Fruit fly (Drosophila melanogaster) whole organism, embryonic: Measurements from ENCODE around the gene CG14400.
A peak's percentile ranks its signal among the peaks of the same experiment; 100 is the strongest.

Experiments used
- Aef1 ChIP-seq: fragments of 200-800 bp; sonication (Bioruptor generic); IDR thresholded peaks from 3 replicates; pipeline ENCODE4 v1.3.6; 2022; ENCODE audit warnings: missing biosample characterization, missing genetic modification characterization
- Atf-2 ChIP-seq: fragments of 200-800 bp; sonication (Bioruptor generic); optimal IDR thresholded peaks from 2 replicates; lab custom pipeline; 2016; ENCODE audit warnings: missing biosample characterization, missing genetic modification characterization
- BtbVII ChIP-seq: fragments of 200-800 bp; sonication (Bioruptor generic); optimal IDR thresholded peaks from 3 replicates; lab custom pipeline; 2017; ENCODE audit warnings: missing biosample characterization, mild to moderate bottlenecking, missing genetic modification characterization
- Bteb2 ChIP-seq: fragments of 200-800 bp; sonication (Bioruptor generic); optimal IDR thresholded peaks from 2 replicates; lab custom pipeline; 2016; ENCODE audit warnings: missing biosample characterization, missing genetic modification characterization
- CG1024 ChIP-seq: fragments of 200-800 bp; sonication (Bioruptor generic); IDR thresholded peaks from 2 replicates; pipeline ENCODE4 v1.3.6; 2022; ENCODE audit warnings: missing biosample characterization, missing genetic modification characterization
- CG12659 ChIP-seq: fragments of 200-800 bp; sonication (Bioruptor generic); optimal IDR thresholded peaks from 3 replicates; lab custom pipeline; 2017; ENCODE audit warnings: mild to moderate bottlenecking, missing biosample characterization, missing genetic modification reagents, missing genetic modification characterization
- CG14667 ChIP-seq: fragments of 200-800 bp; sonication (Bioruptor generic); IDR thresholded peaks from 2 replicates; pipeline ENCODE4 v1.3.6; 2022; ENCODE audit warnings: missing biosample characterization, missing genetic modification characterization
- CG15601 ChIP-seq: fragments of 200-800 bp; sonication (Bioruptor generic); optimal IDR thresholded peaks from 3 replicates; lab custom pipeline; 2019; ENCODE audit warnings: missing biosample characterization, mild to moderate bottlenecking, missing genetic modification characterization, moderate library complexity
- CG16813 ChIP-seq: fragments of 200-800 bp; sonication (Bioruptor generic); IDR thresholded peaks from 3 replicates; pipeline ENCODE4 v1.3.6; 2022; ENCODE audit warnings: missing biosample characterization, missing genetic modification characterization; ENCODE audit not compliant: partially characterized antibody
- CG1792 ChIP-seq: fragments of 200-800 bp; sonication (Bioruptor generic); optimal IDR thresholded peaks from 2 replicates; lab custom pipeline; 2016; ENCODE audit warnings: missing biosample characterization, missing genetic modification characterization
- CG30403 ChIP-seq: fragments of 200-800 bp; sonication (Bioruptor generic); optimal IDR thresholded peaks from 3 replicates; lab custom pipeline; 2016; ENCODE audit warnings: missing biosample characterization, missing genetic modification characterization
- CG31441 ChIP-seq: fragments of 200-800 bp; sonication (Bioruptor generic); IDR thresholded peaks from 2 replicates; pipeline ENCODE4 v1.3.6; 2022; ENCODE audit warnings: missing biosample characterization, missing genetic modification characterization
- CG32772 ChIP-seq: fragments of 200-800 bp; sonication (Bioruptor generic); IDR thresholded peaks from 2 replicates; pipeline ENCODE4 v1.3.6; 2022; ENCODE audit warnings: missing biosample characterization, missing genetic modification characterization
- CG33213 ChIP-seq: fragments of 200-800 bp; sonication (Bioruptor generic); optimal IDR thresholded peaks from 3 replicates; lab custom pipeline; 2016; ENCODE audit warnings: missing biosample characterization, missing genetic modification characterization
- CG3726 ChIP-seq: fragments of 200-800 bp; sonication (Bioruptor generic); IDR thresholded peaks from 3 replicates; pipeline ENCODE4, ENCODE4 v1.3.6; 2022; ENCODE audit warnings: missing biosample characterization, missing genetic modification characterization
- CG3847 ChIP-seq: fragments of 200-800 bp; sonication (Bioruptor generic); IDR thresholded peaks from 2 replicates; pipeline ENCODE4 v1.3.6; 2022; ENCODE audit warnings: missing biosample characterization, missing genetic modification characterization
- CG43689 ChIP-seq: fragments of 200-800 bp; sonication (Bioruptor generic); IDR thresholded peaks from 2 replicates; pipeline ENCODE4 v1.3.6; 2022; ENCODE audit warnings: missing biosample characterization, missing genetic modification characterization
- CG6272 ChIP-seq: fragments of 200-800 bp; sonication (Bioruptor generic); IDR thresholded peaks from 2 replicates; pipeline ENCODE4 v1.3.6; 2022; ENCODE audit warnings: missing biosample characterization, missing genetic modification characterization
- CG7745 ChIP-seq: fragments of 200-800 bp; sonication (Bioruptor generic); optimal IDR thresholded peaks from 2 replicates; lab custom pipeline; 2018; ENCODE audit warnings: missing biosample characterization, mild to moderate bottlenecking, missing genetic modification characterization, moderate library complexity
- CG7928 ChIP-seq: fragments of 200-800 bp; sonication (Bioruptor generic); optimal IDR thresholded peaks from 2 replicates; lab custom pipeline; 2017; ENCODE audit warnings: missing biosample characterization, mild to moderate bottlenecking, missing genetic modification characterization
- CG8281 ChIP-seq: fragments of 200-800 bp; sonication (Bioruptor generic); optimal IDR thresholded peaks from 2 replicates; lab custom pipeline; 2018; ENCODE audit warnings: missing biosample characterization, mild to moderate bottlenecking, missing genetic modification characterization, moderate library complexity
- CG9609 ChIP-seq: fragments of 200-800 bp; sonication (Bioruptor generic); optimal IDR thresholded peaks from 3 replicates; lab custom pipeline; 2016; ENCODE audit warnings: missing biosample characterization, missing genetic modification characterization
- Ets65A ChIP-seq: fragments of 200-800 bp; sonication (Bioruptor generic); peaks from one replicate; lab custom pipeline; 2016; ENCODE audit warnings: missing biosample characterization, missing genetic modification characterization
- Fer2 ChIP-seq: fragments of 200-800 bp; sonication (Bioruptor generic); optimal IDR thresholded peaks from 2 replicates; lab custom pipeline; 2018; ENCODE audit warnings: missing biosample characterization, mild to moderate bottlenecking, missing genetic modification characterization, moderate library complexity
- HmgZ ChIP-seq: fragments of 200-800 bp; sonication (Bioruptor generic); optimal IDR thresholded peaks from 2 replicates; lab custom pipeline; 2018; ENCODE audit warnings: missing biosample characterization, mild to moderate bottlenecking, missing genetic modification characterization
- Jarid2 ChIP-seq: fragments of 200-800 bp; sonication (Bioruptor generic); optimal IDR thresholded peaks from 3 replicates; lab custom pipeline; 2017; ENCODE audit warnings: mild to moderate bottlenecking, missing biosample characterization, missing genetic modification reagents, missing genetic modification characterization
- Kr ChIP-seq: fragments of 200-800 bp; sonication (Bioruptor generic); optimal IDR thresholded peaks from 2 replicates; lab custom pipeline; 2017; ENCODE audit warnings: missing biosample characterization, mild to moderate bottlenecking, missing genetic modification characterization
- Lhr ChIP-seq: fragments of 200-800 bp; sonication (Bioruptor generic); optimal IDR thresholded peaks from 3 replicates; lab custom pipeline; 2017; ENCODE audit warnings: mild to moderate bottlenecking, missing biosample characterization, missing genetic modification reagents, missing genetic modification characterization
- Lim3 ChIP-seq: fragments of 200-800 bp; sonication (Bioruptor generic); IDR thresholded peaks from 2 replicates; pipeline ENCODE4 v1.3.6; 2022; ENCODE audit warnings: missing biosample characterization, missing genetic modification characterization
- Myb ChIP-seq: fragments of 200-800 bp; sonication (Bioruptor generic); optimal IDR thresholded peaks from 2 replicates; lab custom pipeline; 2016; ENCODE audit warnings: missing biosample characterization, missing genetic modification characterization
- NC2α ChIP-seq: fragments of 200-800 bp; sonication (Bioruptor generic); optimal IDR thresholded peaks from 2 replicates; lab custom pipeline; 2016; ENCODE audit warnings: missing biosample characterization, missing genetic modification characterization
- Nf-YA ChIP-seq: fragments of 200-800 bp; sonication (Bioruptor generic); IDR thresholded peaks from 2 replicates; pipeline ENCODE4 v1.3.6; 2022; ENCODE audit warnings: missing biosample characterization, missing genetic modification characterization
- Oaz ChIP-seq: fragments of 200-800 bp; sonication (Bioruptor generic); IDR thresholded peaks from 2 replicates; pipeline ENCODE4 v1.3.6; 2022; ENCODE audit warnings: missing biosample characterization, missing genetic modification characterization
- Six4 ChIP-seq: fragments of 200-800 bp; sonication (Bioruptor generic); optimal IDR thresholded peaks from 2 replicates; lab custom pipeline; 2016; ENCODE audit warnings: missing biosample characterization, missing genetic modification characterization
- ab ChIP-seq: fragments of 200-800 bp; sonication (Bioruptor generic); optimal IDR thresholded peaks from 2 replicates; lab custom pipeline; 2016; ENCODE audit warnings: missing biosample characterization, missing genetic modification characterization
- ac ChIP-seq: fragments of 200-800 bp; sonication (Bioruptor generic); optimal IDR thresholded peaks from 3 replicates; lab custom pipeline; 2017; ENCODE audit warnings: missing biosample characterization, mild to moderate bottlenecking, missing genetic modification characterization
- bowl ChIP-seq: fragments of 200-800 bp; sonication (Bioruptor generic); IDR thresholded peaks from 2 replicates; pipeline ENCODE4 v1.3.6; 2022; ENCODE audit warnings: missing biosample characterization, missing genetic modification characterization
- emc ChIP-seq: fragments of 200-800 bp; sonication (Bioruptor generic); optimal IDR thresholded peaks from 2 replicates; lab custom pipeline; 2016; ENCODE audit warnings: missing biosample characterization, missing genetic modification characterization
- gem ChIP-seq: fragments of 200-800 bp; sonication (Bioruptor generic); optimal IDR thresholded peaks from 2 replicates; lab custom pipeline; 2019; ENCODE audit warnings: missing biosample characterization, mild to moderate bottlenecking, missing genetic modification characterization, moderate library complexity
- grau ChIP-seq: fragments of 200-800 bp; optimal IDR thresholded peaks from 3 replicates; lab custom pipeline; 2019; ENCODE audit warnings: missing biosample characterization, mild to moderate bottlenecking, missing genetic modification characterization, moderate library complexity
- hkb ChIP-seq, 2 experiments: fragments of 200-800 bp in 1 of 2; fragments of >200 bp in 1 of 2; sonication (Bioruptor generic) in 1 of 2; IDR thresholded peaks in 1 of 2; optimal IDR thresholded peaks in 1 of 2; 2 replicates each; pipeline versions ENCODE4 v1.3.6 to Lab custom; 2017 to 2022; ENCODE audit warnings: missing biosample characterization in 1 of 2, missing genetic modification characterization in 1 of 2
- klu ChIP-seq: fragments of 200-800 bp; sonication (Bioruptor generic); IDR thresholded peaks from 2 replicates; pipeline ENCODE4 v1.3.6; 2022; ENCODE audit warnings: missing biosample characterization, missing genetic modification characterization
- kni ChIP-seq: fragments of 200-800 bp; sonication (Bioruptor generic); optimal IDR thresholded peaks from 3 replicates; lab custom pipeline; 2017; ENCODE audit warnings: mild to moderate bottlenecking, missing biosample characterization, missing genetic modification reagents, missing genetic modification characterization
- peb ChIP-seq: fragments of 200-800 bp; sonication (Bioruptor generic); IDR thresholded peaks from 2 replicates; pipeline ENCODE4 v1.3.6; 2022; ENCODE audit warnings: missing biosample characterization, missing genetic modification characterization
- pnt ChIP-seq: fragments of 200-800 bp; sonication (Bioruptor generic); optimal IDR thresholded peaks from 3 replicates; lab custom pipeline; 2016; ENCODE audit warnings: missing biosample characterization, missing genetic modification characterization
- sqz ChIP-seq: fragments of 200-800 bp; sonication (Bioruptor generic); optimal IDR thresholded peaks from 3 replicates; lab custom pipeline; 2018; ENCODE audit warnings: missing biosample characterization, mild to moderate bottlenecking, missing genetic modification characterization
- tll ChIP-seq, 2 experiments: fragments of 200-800 bp in 1 of 2; fragments of >200 bp in 1 of 2; sonication (Bioruptor generic) in 1 of 2; optimal IDR thresholded peaks; 2 replicates each; lab custom pipeline; 2017 to 2019; ENCODE audit warnings: missing biosample characterization in 2 of 2, missing genetic modification characterization in 2 of 2, mild to moderate bottlenecking in 1 of 2, moderate library complexity in 1 of 2
- unc-4 ChIP-seq: fragments of 200-800 bp; sonication (Bioruptor generic); IDR thresholded peaks from 2 replicates; pipeline ENCODE4 v1.3.6; 2022; ENCODE audit warnings: missing biosample characterization, missing genetic modification characterization; ENCODE audit not compliant: partially characterized antibody
- usp ChIP-seq: fragments of >200 bp; optimal IDR thresholded peaks from 2 replicates; lab custom pipeline; 2017; ENCODE audit warnings: missing biosample characterization, missing genetic modification characterization
- zen ChIP-seq: fragments of 200-800 bp; sonication (Bioruptor generic); optimal IDR thresholded peaks from 3 replicates; lab custom pipeline; 2018; ENCODE audit warnings: missing biosample characterization, mild to moderate bottlenecking, missing genetic modification characterization, moderate library complexity

Gene CG14400

dm6 chr2L:20864764-20865265 lies 7.1 kb upstream of the CG14400 start, which contains the start of gene CG9338 (continued):
- TF ChIP-seq emc (GFP tag; lab: Kevin White, UChicago) (peak; percentile 27), usp (GFP tag; lab: Kevin White, UChicago) (no peak), CG1024 (GFP tag; lab: Robert Waterston, UW) (no peak), Fer2 (tag; lab: Kevin White, UChicago) (peak; percentile 82), tll (GFP tag; optimal IDR thresholded peaks at IDR 0.05; lab: Kevin White, UChicago) (no peak), klu (no peak; the same call in 1 of the 2 replicates), sqz (GFP tag; lab: Kevin White, UChicago) (peak; percentile 95), HmgZ (tag; lab: Kevin White, UChicago) (peak; percentile 85), BtbVII (GFP tag; lab: Kevin White, UChicago) (peak; percentile 92), Kr (no peak), Six4 (GFP tag; lab: Kevin White, UChicago) (peak; percentile 92), Bteb2 (peak; percentile 87), CG16813 (GFP tag; lab: Robert Waterston, UW) (no peak), pnt (GFP tag; lab: Kevin White, UChicago) (peak; percentile 77), CG12659 (peak; percentile 86), CG7928 (GFP tag; lab: Kevin White, UChicago) (peak; percentile 70), ac (GFP tag; lab: Kevin White, UChicago) (no peak), CG1792 (GFP tag; lab: Kevin White, UChicago) (peak; percentile 61), zen (tag; lab: Kevin White, UChicago) (peak; percentile 84), Ets65A (peak; percentile 96), Oaz (GFP tag; lab: Robert Waterston, UW) (no peak; the same call in 1 of the 2 replicates), Aef1 (GFP tag; lab: Robert Waterston, UW) (peak; percentile 75; the same call in 2 of the 3 replicates), CG3726 (peak; percentile 74; the same call in 1 of the 3 replicates), CG8281 (tag; lab: Kevin White, UChicago) (peak; percentile 76), Atf-2 (GFP tag; lab: Kevin White, UChicago) (peak; percentile 70), CG9609 (GFP tag; lab: Kevin White, UChicago) (peak; percentile 89), grau (tag; lab: Kevin White, UChicago) (peak; percentile 84), Jarid2 (GFP tag; lab: Kevin White, UChicago) (peak; percentile 83), CG14667 (GFP tag; lab: Robert Waterston, UW) (peak; percentile 89), Nf-YA (0 out of 2 replicates have a peak, but pooled peaks have one; percentile 40), gem (tag; lab: Kevin White, UChicago) (peak; percentile 87), CG30403 (GFP tag; lab: Kevin White, UChicago) (peak; percentile 84), Lhr (GFP tag; lab: Kevin White, UChicago) (peak; percentile 13), CG43689 (GFP tag; lab: Robert Waterston, UW) (no peak), kni (GFP tag; lab: Kevin White, UChicago) (peak; percentile 88), hkb (optimal IDR thresholded peaks at IDR 0.05; lab: Kevin White, UChicago) (no peak), hkb (GFP tag; IDR thresholded peaks at IDR 0.05; lab: Robert Waterston, UW) (peak; percentile 83), unc-4 (GFP tag; lab: Robert Waterston, UW) (no peak), CG15601 (tag; lab: Kevin White, UChicago) (peak; percentile 79), Lim3 (GFP tag; lab: Robert Waterston, UW) (no peak), CG33213 (GFP tag; lab: Kevin White, UChicago) (peak; percentile 70), CG3847 (GFP tag; lab: Robert Waterston, UW) (peak; percentile 70), CG31441 (peak; percentile 97), ab (GFP tag; lab: Kevin White, UChicago) (peak; percentile 55), Myb (GFP tag; lab: Kevin White, UChicago) (peak; percentile 68), CG7745 (tag; lab: Kevin White, UChicago) (no peak), CG6272 (peak; percentile 83), peb (GFP tag; lab: Robert Waterston, UW) (peak; percentile 88), CG32772 (GFP tag; lab: Robert Waterston, UW) (no peak; the same call in 1 of the 2 replicates), NC2α (peak; percentile 41), bowl (peak; percentile 31; the same call in 1 of the 2 replicates)
